Worm (Caenorhabditis elegans) whole organism, L4 larva: ENCODE data around the gene H29C22.1.
A peak's percentile ranks its signal among the peaks of the same experiment; 100 is the strongest.

Source experiments
- D1046.2 ChIP-seq: fragments of 200-800 bp; sonication (Bioruptor generic); IDR thresholded peaks from 2 replicates; pipeline ENCODE4 v1.3.6; 2022; ENCODE audit warnings: missing genetic modification characterization, missing compliant biosample characterization
- F10B5.3 ChIP-seq: sonication (generic microtip); optimal IDR thresholded peaks from 2 replicates; lab custom pipeline; 2016; ENCODE audit warnings: mild to moderate bottlenecking, missing genetic modification characterization, missing compliant biosample characterization
- F26F4.8 ChIP-seq: fragments of 200-800 bp; sonication (Bioruptor generic); conservative IDR thresholded peaks from 2 replicates; pipeline ENCODE4 v1.3.6; 2022; ENCODE audit warnings: missing genetic modification characterization, missing compliant biosample characterization
- T20F7.1 ChIP-seq: fragments of 200-800 bp; sonication (Bioruptor generic); optimal IDR thresholded peaks from 2 replicates; lab custom pipeline; 2018; ENCODE audit warnings: mild to moderate bottlenecking, missing genetic modification characterization, missing compliant biosample characterization
- T26A8.4 ChIP-seq: fragments of 200-800 bp; sonication (Bioruptor generic); IDR thresholded peaks from 2 replicates; pipeline ENCODE4 v1.3.6; 2022; ENCODE audit warnings: missing genetic modification characterization, missing compliant biosample characterization
- Y5F2A.4 ChIP-seq: fragments of 200-800 bp; sonication (Bioruptor generic); optimal IDR thresholded peaks from 2 replicates; lab custom pipeline; 2018; ENCODE audit warnings: mild to moderate bottlenecking, missing genetic modification characterization, missing compliant biosample characterization
- Y75B8A.6 ChIP-seq: fragments of 200-800 bp; sonication (Bioruptor generic); IDR thresholded peaks from 2 replicates; pipeline ENCODE4 v1.3.6; 2022; ENCODE audit warnings: missing genetic modification reagents, missing genetic modification characterization, missing compliant biosample characterization
- ZK337.2 ChIP-seq: fragments of 200-800 bp; sonication (Bioruptor generic); IDR thresholded peaks from 2 replicates; pipeline ENCODE4 v1.3.6; 2022; ENCODE audit warnings: missing genetic modification reagents, missing genetic modification characterization, missing compliant biosample characterization
- ZK546.5 ChIP-seq, 2 experiments: sonication (generic microtip); optimal IDR thresholded peaks; 2 replicates each; lab custom pipeline; 2017; ENCODE audit warnings: missing biosample characterization in 2 of 2, missing genetic modification characterization in 2 of 2
- aha-1 ChIP-seq: fragments of 150-350 bp; peaks from one replicate; lab custom pipeline; 2014; ENCODE audit warnings: missing biosample characterization, missing genetic modification characterization
- ceh-20 ChIP-seq: fragments of 200-800 bp; sonication (Bioruptor generic); IDR thresholded peaks from 2 replicates; pipeline ENCODE4 v1.3.6; 2022; ENCODE audit warnings: missing genetic modification reagents, missing genetic modification characterization, missing compliant biosample characterization
- ceh-82 ChIP-seq: sonication (generic microtip); optimal IDR thresholded peaks from 2 replicates; lab custom pipeline; 2017; ENCODE audit warnings: missing biosample characterization, missing genetic modification characterization
- daf-16 ChIP-seq, 3 experiments: sonication (generic microtip); optimal IDR thresholded peaks; 2 replicates each; lab custom pipeline; 2016 to 2017; ENCODE audit warnings: missing genetic modification characterization in 3 of 3, missing genetic modification reagents in 3 of 3, mild to moderate bottlenecking in 2 of 3, missing compliant biosample characterization in 2 of 3, missing biosample characterization in 1 of 3, moderate library complexity in 1 of 3
- dmd-6 ChIP-seq: fragments of 200-800 bp; sonication (Bioruptor generic); IDR thresholded peaks from 2 replicates; pipeline ENCODE4 v1.3.6; 2022; ENCODE audit warnings: missing genetic modification reagents, missing genetic modification characterization, missing compliant biosample characterization
- dve-1 ChIP-seq: sonication (generic microtip); optimal IDR thresholded peaks from 2 replicates; lab custom pipeline; 2017; ENCODE audit warnings: antibody characterized with exemption, mild to moderate bottlenecking, missing genetic modification characterization, missing compliant biosample characterization; ENCODE audit not compliant: insufficient read depth
- egl-27 ChIP-seq: sonication (generic microtip); optimal IDR thresholded peaks from 3 replicates; lab custom pipeline; 2017; ENCODE audit warnings: missing biosample characterization, missing genetic modification reagents, missing genetic modification characterization
- hif-1 ChIP-seq, 2 experiments: sonication (generic microtip); optimal IDR thresholded peaks; 2 replicates each; lab custom pipeline; 2016 to 2017; ENCODE audit warnings: missing compliant biosample characterization in 2 of 2, missing genetic modification characterization in 2 of 2, missing genetic modification reagents in 2 of 2, missing genotype in 2 of 2, mild to moderate bottlenecking in 1 of 2
- hlh-11 ChIP-seq: fragments of 200-800 bp; sonication (Bioruptor generic); optimal IDR thresholded peaks from 2 replicates; lab custom pipeline; 2018; ENCODE audit warnings: mild to moderate bottlenecking, missing genetic modification characterization, missing compliant biosample characterization
- hlh-30 ChIP-seq: sonication (generic microtip); optimal IDR thresholded peaks from 2 replicates; lab custom pipeline; 2017; ENCODE audit warnings: antibody characterized with exemption, mild to moderate bottlenecking, missing genetic modification characterization, missing compliant biosample characterization; ENCODE audit not compliant: insufficient read depth
- lim-7 ChIP-seq: fragments of 200-800 bp; sonication (Bioruptor generic); IDR thresholded peaks from 2 replicates; pipeline ENCODE4 v1.3.6; 2022; ENCODE audit warnings: missing genetic modification characterization, missing compliant biosample characterization
- lin-13 ChIP-seq: fragments of 150-350 bp; optimal IDR thresholded peaks from 2 replicates; lab custom pipeline; 2014; ENCODE audit warnings: missing biosample characterization, missing genetic modification reagents, missing genetic modification characterization
- lin-29 ChIP-seq: fragments of 200-800 bp; sonication (Bioruptor generic); IDR thresholded peaks from 2 replicates; pipeline ENCODE4 v1.3.6; 2022; ENCODE audit warnings: missing genetic modification reagents, missing genetic modification characterization, missing compliant biosample characterization
- lin-38 ChIP-seq: fragments of 200-800 bp; sonication (Bioruptor generic); IDR thresholded peaks from 2 replicates; pipeline ENCODE4 v1.3.6; 2022; ENCODE audit warnings: missing genetic modification reagents, missing genetic modification characterization, missing compliant biosample characterization
- lsy-2 ChIP-seq, 2 experiments: fragments of 150-350 bp in 1 of 2; sonication (generic microtip) in 1 of 2; optimal IDR thresholded peaks; 2 replicates each; lab custom pipeline; 2014 to 2017; ENCODE audit warnings: missing biosample characterization in 2 of 2, missing genetic modification characterization in 2 of 2
- madf-9 ChIP-seq: fragments of 200-800 bp; sonication (Bioruptor generic); conservative IDR thresholded peaks from 2 replicates; pipeline ENCODE4 v1.3.6; 2022; ENCODE audit warnings: missing genetic modification reagents, missing genetic modification characterization, missing compliant biosample characterization
- mdl-1 ChIP-seq, 2 experiments: fragments of 150-350 bp in 1 of 2; sonication (generic microtip) in 1 of 2; optimal IDR thresholded peaks; 2 replicates each; lab custom pipeline; 2014 to 2017; ENCODE audit warnings: missing biosample characterization in 2 of 2, missing genetic modification characterization in 2 of 2
- mep-1 ChIP-seq: fragments of 150-350 bp; sonication (generic microtip); optimal IDR thresholded peaks from 3 replicates; lab custom pipeline; 2014; ENCODE audit warnings: missing biosample characterization, missing genetic modification characterization
- mxl-2 ChIP-seq: fragments of 200-800 bp; sonication (Bioruptor generic); conservative IDR thresholded peaks from 2 replicates; pipeline ENCODE4 v1.3.6; 2022; ENCODE audit warnings: missing genetic modification reagents, missing genetic modification characterization, missing compliant biosample characterization
- nhr-102 ChIP-seq: sonication (generic microtip); optimal IDR thresholded peaks from 2 replicates; lab custom pipeline; 2016; ENCODE audit warnings: mild to moderate bottlenecking, missing genetic modification characterization, moderate library complexity, missing compliant biosample characterization
- nhr-28 ChIP-seq: fragments of 150-350 bp; optimal IDR thresholded peaks from 2 replicates; lab custom pipeline; 2014; ENCODE audit warnings: missing biosample characterization, missing genetic modification characterization
- nhr-42 ChIP-seq: fragments of 200-800 bp; sonication (Bioruptor generic); IDR thresholded peaks from 2 replicates; pipeline ENCODE4 v1.3.6; 2022; ENCODE audit warnings: missing genetic modification characterization, missing compliant biosample characterization
- nhr-77 ChIP-seq: fragments of 150-350 bp; optimal IDR thresholded peaks from 2 replicates; lab custom pipeline; 2014; ENCODE audit warnings: missing biosample characterization, missing genetic modification characterization
- pha-4 ChIP-seq, 2 experiments: fragments of 150-350 bp in 1 of 2; fragments of 200-800 bp in 1 of 2; sonication (Bioruptor generic) in 1 of 2; IDR thresholded peaks in 1 of 2; optimal IDR thresholded peaks in 1 of 2; 2 replicates each; pipeline versions ENCODE4 v1.3.6 to Lab custom; 2014 to 2022; ENCODE audit warnings: missing genetic modification characterization in 2 of 2, missing genetic modification reagents in 2 of 2, missing biosample characterization in 1 of 2, missing compliant biosample characterization in 1 of 2
- php-3 ChIP-seq: fragments of 200-800 bp; sonication (Bioruptor generic); IDR thresholded peaks from 2 replicates; pipeline ENCODE4 v1.3.6; 2022; ENCODE audit warnings: missing genetic modification reagents, missing genetic modification characterization, missing compliant biosample characterization
- pqm-1 ChIP-seq: sonication (generic microtip); optimal IDR thresholded peaks from 2 replicates; lab custom pipeline; 2017; ENCODE audit warnings: missing biosample characterization, missing genetic modification characterization
- tag-97 ChIP-seq: fragments of 200-800 bp; sonication (Bioruptor generic); IDR thresholded peaks from 2 replicates; pipeline ENCODE4 v1.3.6; 2022; ENCODE audit warnings: missing genetic modification characterization, missing compliant biosample characterization
- unc-62 ChIP-seq, 3 experiments: fragments of 150-350 bp in 1 of 3; sonication (generic microtip); optimal IDR thresholded peaks in 2 of 3; peaks in 1 of 3; 1 replicate in 1 of 3; 2 replicates in 2 of 3; lab custom pipeline; 2014 to 2017; ENCODE audit warnings: missing biosample characterization in 3 of 3, missing genetic modification characterization in 3 of 3, missing genetic modification reagents in 3 of 3, missing genotype in 1 of 3
- zfp-3 ChIP-seq: fragments of 200-800 bp; sonication (Bioruptor generic); conservative IDR thresholded peaks from 2 replicates; pipeline ENCODE4 v1.3.6; 2022; ENCODE audit warnings: missing genetic modification reagents, missing genetic modification characterization, missing compliant biosample characterization

H29C22.1 gene

DNA sequence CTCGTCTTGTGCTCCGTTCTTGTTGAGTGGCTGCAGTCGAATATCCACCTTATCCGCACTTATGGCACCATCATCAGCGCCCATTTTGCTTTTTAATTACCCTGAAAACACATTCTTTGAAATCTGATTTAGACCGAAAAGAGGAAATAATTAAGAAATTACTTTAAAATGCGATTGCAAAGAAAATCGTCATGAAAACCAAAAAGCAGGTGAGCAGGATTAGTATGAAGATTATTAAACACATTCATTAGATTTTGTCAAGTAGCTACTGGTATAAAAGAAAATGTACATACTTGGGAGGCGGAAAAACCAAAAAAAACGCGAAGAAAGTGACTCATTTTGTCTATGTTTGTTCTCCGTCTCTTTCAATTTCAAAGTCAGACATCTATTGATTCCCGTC is 40.4 kb downstream of the H29C22.1 start, which contains the start of gene B0416.5:
Gene B0416.5, minus strand, starts transcription at position 101 of the 400 bp plus-strand sequence.
- TF ChIP-seq lin-29 (GFP tag; lab: Robert Waterston, UW), result no peak
- no peak for TF ChIP-seq aha-1

DNA sequence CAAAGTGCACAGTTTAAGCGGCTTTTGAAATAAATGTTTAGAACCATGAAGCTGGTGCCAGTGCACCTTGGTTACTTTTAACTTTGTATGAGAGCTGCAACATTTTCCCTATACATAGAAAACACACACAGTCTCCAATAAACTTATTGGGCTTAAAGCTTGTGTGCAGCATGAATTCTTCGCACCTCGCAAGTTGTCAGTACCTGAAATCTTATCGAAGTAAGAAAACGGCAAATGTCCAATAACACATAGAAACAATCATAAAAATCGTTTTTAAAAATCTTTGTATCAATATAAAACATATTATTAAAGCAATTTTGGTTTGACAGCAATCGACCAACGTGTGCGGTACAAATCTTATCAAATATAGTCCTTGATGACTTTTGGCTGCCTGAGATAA is 42.8 kb downstream of the H29C22.1 start:
- 0 out of 2 replicates have a peak, but pooled peaks have one; percentile 32 for TF ChIP-seq php-3
- peak; percentile 4 for TF ChIP-seq dve-1 (tag; lab: Kevin White, UChicago)
- no peak for TF ChIP-seq F26F4.8 (GFP tag; lab: Robert Waterston, UW)
- TF ChIP-seq unc-62 (GFP tag; optimal IDR thresholded peaks at IDR 0.05 in 1 of 2; lab: Kevin White, UChicago), result peak in 1 of 2 experiments; percentile 93
- no peak for TF ChIP-seq unc-62 (tag; optimal IDR thresholded peaks at IDR 0.05; lab: Kevin White, UChicago)
- TF ChIP-seq zfp-3 (GFP tag; lab: Robert Waterston, UW), result 0 out of 2 replicates have a peak, but pooled peaks have one; percentile 48
- TF ChIP-seq Y75B8A.6 (GFP tag; lab: Robert Waterston, UW), result no peak
- peak; percentile 22 for TF ChIP-seq F10B5.3

DNA sequence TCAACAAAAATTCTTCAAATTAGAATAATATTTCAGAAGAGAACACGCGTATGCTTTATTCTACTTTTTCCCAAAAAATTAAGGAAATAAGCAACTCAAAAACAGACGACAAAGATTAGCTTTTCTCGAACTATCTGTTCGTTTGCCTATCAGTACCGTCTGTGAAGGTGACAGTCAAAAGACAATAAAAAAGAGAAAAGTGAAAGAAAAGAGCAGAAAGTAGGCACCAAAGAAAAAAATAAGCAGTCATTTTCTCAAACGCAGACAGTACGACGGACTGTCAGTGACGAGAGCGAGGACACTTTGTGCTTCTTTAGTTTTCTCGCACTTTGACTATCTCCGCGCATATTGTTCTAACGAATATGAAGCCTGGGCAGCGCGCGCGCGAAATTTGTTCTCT is 44.6 kb downstream of the H29C22.1 start:
- TF ChIP-seq daf-16 (GFP tag; optimal IDR thresholded peaks at IDR 0.05; lab: Kevin White, UChicago) (no peak), daf-16 (tag; optimal IDR thresholded peaks at IDR 0.05; lab: Kevin White, UChicago) (peak; percentile 37), pqm-1 (peak; percentile 14), nhr-28 (tag; lab: Kevin White, UChicago) (peak; percentile 18), dve-1 (tag; lab: Kevin White, UChicago) (peak; percentile 68), Y75B8A.6 (GFP tag; lab: Robert Waterston, UW) (no peak), nhr-42 (GFP tag; lab: Robert Waterston, UW) (no peak), php-3 (0 out of 2 replicates have a peak, but pooled peaks have one; percentile 6), ZK337.2 (GFP tag; lab: Robert Waterston, UW) (no peak), hlh-11 (tag; lab: Kevin White, UChicago) (peak; percentile 54), dmd-6 (GFP tag; lab: Robert Waterston, UW) (peak; percentile 73), hlh-30 (tag; lab: Kevin White, UChicago) (peak; percentile 0), D1046.2 (no peak)

- TF ChIP-seq T26A8.4 (GFP tag; lab: Robert Waterston, UW) (0 out of 2 replicates have a peak, but pooled peaks have one; percentile 31), hlh-30 (tag; lab: Kevin White, UChicago) (peak; percentile 94), unc-62 (GFP tag; optimal IDR thresholded peaks at IDR 0.05 in 1 of 2; lab: Kevin White, UChicago) (peak in 1 of 2 experiments; percentile 86), unc-62 (tag; optimal IDR thresholded peaks at IDR 0.05; lab: Kevin White, UChicago) (no peak), F26F4.8 (GFP tag; lab: Robert Waterston, UW) (no peak), zfp-3 (GFP tag; lab: Robert Waterston, UW) (0 out of 2 replicates have a peak, but pooled peaks have one; percentile 38), daf-16 (GFP tag; optimal IDR thresholded peaks at IDR 0.05; lab: Kevin White, UChicago) (peak; percentile 5 to 18), daf-16 (tag; optimal IDR thresholded peaks at IDR 0.05; lab: Kevin White, UChicago) (peak; percentile 91), ceh-82 (tag; lab: Kevin White, UChicago) (no peak), ZK546.5 (tag; optimal IDR thresholded peaks at IDR 0.05; lab: Kevin White, UChicago) (no peak), hlh-11 (tag; lab: Kevin White, UChicago) (peak; percentile 94), tag-97 (0 out of 2 replicates have a peak, but pooled peaks have one; percentile 53), lsy-2 (tag; optimal IDR thresholded peaks at IDR 0.05; lab: Kevin White, UChicago) (peak in 1 of 2 experiments; percentile 43), mdl-1 (tag; optimal IDR thresholded peaks at IDR 0.05; lab: Kevin White, UChicago) (peak in 1 of 2 experiments; percentile 60), mxl-2 (GFP tag; lab: Robert Waterston, UW) (0 out of 2 replicates have a peak, but pooled peaks have one; percentile 25), egl-27 (no peak), pha-4 (GFP tag; IDR thresholded peaks at IDR 0.05; lab: Robert Waterston, UW) (peak; percentile 56; the same call in 1 of the 2 replicates), pha-4 (tag; optimal IDR thresholded peaks at IDR 0.05; lab: Kevin White, UChicago) (no peak), F10B5.3 (no peak), mep-1 (peak; percentile 57), T20F7.1 (GFP tag; lab: Kevin White, UChicago) (peak; percentile 8), Y5F2A.4 (no peak), nhr-77 (peak; percentile 77), madf-9 (GFP tag; lab: Robert Waterston, UW) (0 out of 2 replicates have a peak, but pooled peaks have one; percentile 27), ceh-20 (GFP tag; lab: Robert Waterston, UW) (peak; percentile 82), pqm-1 (peak; percentile 76), aha-1 (peak; percentile 82), lin-38 (peak; percentile 29; the same call in 1 of the 2 replicates), dve-1 (tag; lab: Kevin White, UChicago) (peak; percentile 90), lim-7 (GFP tag; lab: Robert Waterston, UW) (peak; percentile 37; the same call in 1 of the 2 replicates), lin-13 (GFP tag; lab: Kevin White, UChicago) (peak; percentile 17), nhr-102 (tag; lab: Kevin White, UChicago) (peak; percentile 61), hif-1 (tag; optimal IDR thresholded peaks at IDR 0.05; lab: Kevin White, UChicago) (peak in 1 of 2 experiments; percentile 43), lin-29 (GFP tag; lab: Robert Waterston, UW) (no peak)
Observed at ce11 chrX:9264636-9265035, 46.5 kb downstream of the H29C22.1 start.
